Fruit fly (Drosophila melanogaster) whole organism, embryonic: ENCODE data around the gene CG6937.

Experiments
- ATbp ChIP-seq: fragments of 200-800 bp; sonication (Bioruptor generic); optimal IDR thresholded peaks from 2 replicates; lab custom pipeline; 2017; ENCODE audit warnings: missing biosample characterization, mild to moderate bottlenecking, missing genetic modification characterization, missing genetic modification reagents
- CG10431 ChIP-seq: fragments of 200-800 bp; sonication (Bioruptor generic); optimal IDR thresholded peaks from 3 replicates; lab custom pipeline; 2018; ENCODE audit warnings: missing biosample characterization, mild to moderate bottlenecking, missing genetic modification characterization
- CG11093 ChIP-seq: fragments of 200-800 bp; sonication (Bioruptor generic); IDR thresholded peaks from 3 replicates; pipeline ENCODE4 v1.3.6; 2022; ENCODE audit warnings: missing biosample characterization, missing genetic modification characterization
- CG11247 ChIP-seq: fragments of 200-800 bp; sonication (Bioruptor generic); IDR thresholded peaks from 2 replicates; pipeline ENCODE4 v1.3.6; 2022; ENCODE audit warnings: missing biosample characterization, missing genetic modification characterization
- CG12104 ChIP-seq: fragments of 200-800 bp; sonication (Bioruptor generic); optimal IDR thresholded peaks from 3 replicates; lab custom pipeline; 2016; ENCODE audit warnings: missing biosample characterization, missing genetic modification characterization
- CG15601 ChIP-seq: fragments of 200-800 bp; sonication (Bioruptor generic); optimal IDR thresholded peaks from 3 replicates; lab custom pipeline; 2019; ENCODE audit warnings: missing biosample characterization, mild to moderate bottlenecking, missing genetic modification characterization, moderate library complexity
- CG17186 ChIP-seq: fragments of 200-800 bp; sonication (Bioruptor generic); optimal IDR thresholded peaks from 3 replicates; lab custom pipeline; 2017; ENCODE audit warnings: missing biosample characterization, missing genetic modification reagents, missing genetic modification characterization
- CG17385 ChIP-seq: fragments of 200-800 bp; sonication (Bioruptor generic); optimal IDR thresholded peaks from 3 replicates; lab custom pipeline; 2018; ENCODE audit warnings: missing biosample characterization, mild to moderate bottlenecking, missing genetic modification characterization
- CG17612 ChIP-seq: fragments of 200-800 bp; sonication (Bioruptor generic); IDR thresholded peaks from 2 replicates; pipeline ENCODE4 v1.3.6; 2022; ENCODE audit warnings: missing biosample characterization, missing genetic modification characterization
- CG18599 ChIP-seq: fragments of 200-800 bp; sonication (Bioruptor generic); optimal IDR thresholded peaks from 3 replicates; lab custom pipeline; 2017; ENCODE audit warnings: missing biosample characterization, missing genetic modification characterization, mild to moderate bottlenecking, moderate library complexity, missing genetic modification reagents
- CG18764 ChIP-seq: fragments of 200-800 bp; sonication (Bioruptor generic); optimal IDR thresholded peaks from 3 replicates; lab custom pipeline; 2016; ENCODE audit warnings: missing biosample characterization, missing genetic modification characterization
- CG2129 ChIP-seq: fragments of 200-800 bp; sonication (Bioruptor generic); IDR thresholded peaks from 2 replicates; pipeline ENCODE4 v1.3.6; 2022; ENCODE audit warnings: missing biosample characterization, missing genetic modification characterization; ENCODE audit not compliant: partially characterized antibody
- CG42726 ChIP-seq: fragments of 200-800 bp; sonication (Bioruptor generic); IDR thresholded peaks from 2 replicates; pipeline ENCODE4 v1.3.6; 2022; ENCODE audit warnings: missing biosample characterization, missing genetic modification characterization; ENCODE audit not compliant: partially characterized antibody
- CG6254 ChIP-seq: fragments of 200-800 bp; sonication (Bioruptor generic); optimal IDR thresholded peaks from 3 replicates; lab custom pipeline; 2017; ENCODE audit warnings: mild to moderate bottlenecking, missing biosample characterization, missing genetic modification reagents, missing genetic modification characterization
- CG6654 ChIP-seq: fragments of 200-800 bp; sonication (Bioruptor generic); optimal IDR thresholded peaks from 2 replicates; lab custom pipeline; 2017; ENCODE audit warnings: missing biosample characterization, mild to moderate bottlenecking, missing genetic modification characterization
- CG7963 ChIP-seq: fragments of 200-800 bp; sonication (Bioruptor generic); IDR thresholded peaks from 3 replicates; pipeline ENCODE4 v1.3.6; 2022; ENCODE audit warnings: missing biosample characterization, missing genetic modification characterization; ENCODE audit not compliant: partially characterized antibody
- CG8765 ChIP-seq: fragments of 200-800 bp; sonication (Bioruptor generic); IDR thresholded peaks from 2 replicates; pipeline ENCODE4 v1.3.6; 2022; ENCODE audit warnings: missing biosample characterization, missing genetic modification characterization
- Doc2 ChIP-seq: fragments of 200-800 bp; sonication (Bioruptor generic); IDR thresholded peaks from 2 replicates; pipeline ENCODE4 v1.3.6; 2022; ENCODE audit warnings: missing biosample characterization, missing genetic modification characterization
- Dref ChIP-seq: fragments of 200-800 bp; sonication (Bioruptor generic); IDR thresholded peaks from 2 replicates; pipeline ENCODE4 v1.3.6; 2022; ENCODE audit warnings: missing biosample characterization, missing genetic modification characterization
- Drgx ChIP-seq: fragments of 200-800 bp; sonication (Bioruptor generic); IDR thresholded peaks from 2 replicates; pipeline ENCODE4 v1.3.6; 2022; ENCODE audit warnings: missing biosample characterization, missing genetic modification characterization
- Eip74EF ChIP-seq, 2 experiments: fragments of 200-800 bp in 1 of 2; fragments of >200 bp in 1 of 2; sonication (Bioruptor generic) in 1 of 2; optimal IDR thresholded peaks; 2 replicates each; lab custom pipeline; 2017 to 2019; ENCODE audit warnings: missing biosample characterization in 2 of 2, missing genetic modification characterization in 2 of 2, mild to moderate bottlenecking in 1 of 2, moderate library complexity in 1 of 2
- Elba2 ChIP-seq: fragments of 200-800 bp; sonication (Bioruptor generic); optimal IDR thresholded peaks from 3 replicates; lab custom pipeline; 2016; ENCODE audit warnings: missing biosample characterization, missing genetic modification characterization
- HLH54F ChIP-seq: fragments of 200-800 bp; sonication (Bioruptor generic); optimal IDR thresholded peaks from 3 replicates; lab custom pipeline; 2016; ENCODE audit warnings: missing biosample characterization, missing genetic modification characterization
- Med ChIP-seq: fragments of 200-800 bp; sonication (Bioruptor generic); peaks from one replicate; lab custom pipeline; 2016; ENCODE audit warnings: missing biosample characterization, missing genetic modification characterization, mild to moderate bottlenecking, inconsistent platforms, moderate library complexity
- Mrtf ChIP-seq: fragments of 200-800 bp; sonication (Bioruptor generic); IDR thresholded peaks from 3 replicates; pipeline ENCODE4 v1.3.6; 2022; ENCODE audit warnings: missing biosample characterization, missing genetic modification characterization
- NK7.1 ChIP-seq: fragments of 200-800 bp; sonication (Bioruptor generic); optimal IDR thresholded peaks from 3 replicates; lab custom pipeline; 2016; ENCODE audit warnings: missing biosample characterization, missing genetic modification characterization
- Nf-YA ChIP-seq: fragments of 200-800 bp; sonication (Bioruptor generic); IDR thresholded peaks from 2 replicates; pipeline ENCODE4 v1.3.6; 2022; ENCODE audit warnings: missing biosample characterization, missing genetic modification characterization
- Nf-YC ChIP-seq: fragments of 200-800 bp; optimal IDR thresholded peaks from 3 replicates; lab custom pipeline; 2019; ENCODE audit warnings: missing biosample characterization, mild to moderate bottlenecking, missing genetic modification characterization, moderate library complexity
- NfI ChIP-seq: fragments of 200-800 bp; sonication (Bioruptor generic); optimal IDR thresholded peaks from 3 replicates; lab custom pipeline; 2018; ENCODE audit warnings: missing biosample characterization, mild to moderate bottlenecking, missing genetic modification characterization, moderate library complexity
- Oli ChIP-seq: fragments of 200-800 bp; sonication (Bioruptor generic); optimal IDR thresholded peaks from 2 replicates; lab custom pipeline; 2018; ENCODE audit warnings: missing biosample characterization, mild to moderate bottlenecking, missing genetic modification characterization, moderate library complexity
- Tbp ChIP-seq: fragments of >200 bp; optimal IDR thresholded peaks from 2 replicates; lab custom pipeline; 2018; ENCODE audit warnings: missing biosample characterization, missing genetic modification characterization
- Trl ChIP-seq, 3 experiments: fragments of >200 bp in 2 of 3; fragments of 200-800 bp in 1 of 3; sonication (Bioruptor generic) in 1 of 3; optimal IDR thresholded peaks; 2 replicates in 1 of 3; 3 replicates in 2 of 3; lab custom pipeline; 2016 to 2017; ENCODE audit warnings: missing biosample characterization in 1 of 3, missing genetic modification characterization in 1 of 3
- Xrp1 ChIP-seq: fragments of 200-800 bp; sonication (Bioruptor generic); IDR thresholded peaks from 2 replicates; pipeline ENCODE4 v1.3.6; 2022; ENCODE audit warnings: missing biosample characterization, missing genetic modification characterization
- abd-A ChIP-seq: fragments of 200-800 bp; sonication (Bioruptor generic); optimal IDR thresholded peaks from 3 replicates; lab custom pipeline; 2019; ENCODE audit warnings: missing biosample characterization, mild to moderate bottlenecking, missing genetic modification characterization, moderate library complexity
- ase ChIP-seq: fragments of 200-800 bp; sonication (Bioruptor generic); IDR thresholded peaks from 3 replicates; pipeline ENCODE4 v1.3.6; 2022; ENCODE audit warnings: missing biosample characterization, missing genetic modification characterization
- da ChIP-seq: fragments of 200-800 bp; sonication (Bioruptor generic); optimal IDR thresholded peaks from 2 replicates; lab custom pipeline; 2016; ENCODE audit warnings: missing biosample characterization, missing genetic modification characterization
- dmrt11E ChIP-seq: fragments of 200-800 bp; sonication (Bioruptor generic); optimal IDR thresholded peaks from 3 replicates; lab custom pipeline; 2018; ENCODE audit warnings: missing biosample characterization, mild to moderate bottlenecking, missing genetic modification characterization, moderate library complexity
- exex ChIP-seq: fragments of 200-800 bp; sonication (Bioruptor generic); optimal IDR thresholded peaks from 4 replicates; lab custom pipeline; 2018; ENCODE audit warnings: missing biosample characterization, mild to moderate bottlenecking, missing genetic modification characterization, moderate library complexity
- h ChIP-seq: fragments of >200 bp; optimal IDR thresholded peaks from 2 replicates; lab custom pipeline; 2017
- lbe ChIP-seq: fragments of 200-800 bp; sonication (Bioruptor generic); optimal IDR thresholded peaks from 2 replicates; lab custom pipeline; 2016; ENCODE audit warnings: missing biosample characterization, mild to moderate bottlenecking, missing genetic modification characterization
- nau ChIP-seq: fragments of 200-800 bp; sonication (Bioruptor generic); optimal IDR thresholded peaks from 3 replicates; lab custom pipeline; 2017; ENCODE audit warnings: missing biosample characterization, mild to moderate bottlenecking, missing genetic modification characterization, missing genetic modification reagents
- pfk ChIP-seq: fragments of 200-800 bp; sonication (Bioruptor generic); optimal IDR thresholded peaks from 2 replicates; lab custom pipeline; 2018; ENCODE audit warnings: missing biosample characterization, mild to moderate bottlenecking, missing genetic modification characterization, moderate library complexity
- prd ChIP-seq, 3 experiments: fragments of >200 bp in 2 of 3; fragments of 200-800 bp in 1 of 3; sonication (Bioruptor generic) in 1 of 3; optimal IDR thresholded peaks in 2 of 3; IDR thresholded peaks in 1 of 3; 2 replicates in 2 of 3; 3 replicates in 1 of 3; pipeline versions ENCODE4 v1.3.6 to Lab custom; 2017 to 2022; ENCODE audit warnings: missing biosample characterization in 1 of 3, missing genetic modification characterization in 1 of 3
- run ChIP-seq: fragments of 200-800 bp; sonication (Bioruptor generic); optimal IDR thresholded peaks from 3 replicates; lab custom pipeline; 2018; ENCODE audit warnings: missing biosample characterization, mild to moderate bottlenecking, missing genetic modification characterization
- sd ChIP-seq: fragments of 200-800 bp; sonication (Bioruptor generic); optimal IDR thresholded peaks from 3 replicates; lab custom pipeline; 2018; ENCODE audit warnings: missing biosample characterization, mild to moderate bottlenecking, missing genetic modification characterization, moderate library complexity
- sens ChIP-seq: fragments of 200-800 bp; sonication (Bioruptor generic); peaks from one replicate; lab custom pipeline; 2016; ENCODE audit warnings: missing biosample characterization, missing genetic modification characterization
- unc-4 ChIP-seq: fragments of 200-800 bp; sonication (Bioruptor generic); IDR thresholded peaks from 2 replicates; pipeline ENCODE4 v1.3.6; 2022; ENCODE audit warnings: missing biosample characterization, missing genetic modification characterization; ENCODE audit not compliant: partially characterized antibody
- z ChIP-seq: fragments of 200-800 bp; sonication (Bioruptor generic); IDR thresholded peaks from 3 replicates; pipeline ENCODE4 v1.3.6; 2022; ENCODE audit warnings: missing biosample characterization, missing genetic modification characterization
- zfh2 ChIP-seq: fragments of 200-800 bp; sonication (Bioruptor generic); optimal IDR thresholded peaks from 2 replicates; lab custom pipeline; 2016; ENCODE audit warnings: missing biosample characterization, missing genetic modification characterization

The CG6937 gene

DNA sequence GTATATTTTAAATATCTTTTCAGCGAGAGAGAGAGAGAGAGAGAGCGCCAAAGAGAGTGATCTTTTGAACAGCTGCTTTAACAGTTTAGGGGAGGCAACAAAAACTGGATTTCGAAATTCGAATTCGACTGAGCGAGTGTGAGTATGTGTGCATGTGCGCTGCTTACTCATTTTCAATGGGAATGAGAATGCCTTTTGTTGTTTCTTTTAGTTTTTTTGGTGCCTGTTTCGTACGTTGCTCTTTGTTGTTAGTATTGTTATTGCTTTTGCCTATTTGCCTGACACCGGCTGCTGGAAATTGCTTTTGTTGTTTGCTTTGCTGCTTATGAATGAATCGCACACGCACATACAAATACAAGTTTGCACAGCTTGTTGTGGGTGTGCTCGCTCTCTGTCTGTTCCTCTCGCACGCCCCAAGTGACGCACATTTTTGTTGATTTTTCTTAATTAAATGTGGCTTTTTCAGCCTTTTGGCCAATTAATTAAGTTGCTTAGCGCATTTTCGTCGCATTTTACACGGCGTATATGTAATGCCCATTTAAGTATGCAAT is 42.3 kb downstream of the CG6937 start (continued):
- TF ChIP-seq CG7963 (GFP tag; lab: Robert Waterston, UW): no peak
- TF ChIP-seq Trl (optimal IDR thresholded peaks at IDR 0.05; lab: Kevin White, UChicago): peak; percentile 96 to 100
- TF ChIP-seq Trl (GFP tag; optimal IDR thresholded peaks at IDR 0.05; lab: Kevin White, UChicago): peak; percentile 51
- TF ChIP-seq CG17186 (GFP tag; lab: Kevin White, UChicago): no peak
- TF ChIP-seq CG17612 (GFP tag; lab: Robert Waterston, UW): no peak
- TF ChIP-seq CG6654 (GFP tag; lab: Kevin White, UChicago): no peak
- TF ChIP-seq CG15601 (tag; lab: Kevin White, UChicago): peak; percentile 23
- TF ChIP-seq da (GFP tag; lab: Kevin White, UChicago): peak; percentile 65
- no peak for TF ChIP-seq CG42726
- peak; percentile 24 for TF ChIP-seq CG18764 (GFP tag; lab: Kevin White, UChicago)
- peak; percentile 88 for TF ChIP-seq Drgx
- peak; percentile 0 for TF ChIP-seq Nf-YC (tag; lab: Kevin White, UChicago)
- peak; percentile 52 for TF ChIP-seq pfk
- no peak for TF ChIP-seq CG6254
- TF ChIP-seq dmrt11E: no peak
- TF ChIP-seq CG2129 (GFP tag; lab: Robert Waterston, UW): no peak
- TF ChIP-seq Xrp1: peak; percentile 45; the same call in 1 of the 2 replicates
- no peak for TF ChIP-seq h (lab: Kevin White, UChicago)
- TF ChIP-seq Tbp (GFP tag; lab: Kevin White, UChicago): no peak
- peak; percentile 56; the same call in 1 of the 2 replicates for TF ChIP-seq Nf-YA (GFP tag; lab: Robert Waterston, UW)
- TF ChIP-seq sens (GFP tag; lab: Kevin White, UChicago): peak; percentile 78
- TF ChIP-seq prd (optimal IDR thresholded peaks at IDR 0.05; lab: Kevin White, UChicago): no peak
- TF ChIP-seq prd (GFP tag; IDR thresholded peaks at IDR 0.05; lab: Robert Waterston, UW): no peak
- TF ChIP-seq exex: peak; percentile 38
- TF ChIP-seq CG18599 (GFP tag; lab: Kevin White, UChicago): peak; percentile 65
- no peak for TF ChIP-seq ase
- TF ChIP-seq Mrtf (GFP tag; lab: Robert Waterston, UW): no peak
- TF ChIP-seq HLH54F (GFP tag; lab: Kevin White, UChicago): peak; percentile 30
- no peak for TF ChIP-seq CG11247
- peak; percentile 75 for TF ChIP-seq sd (tag; lab: Kevin White, UChicago)
- peak; percentile 66 for TF ChIP-seq Elba2 (GFP tag; lab: Kevin White, UChicago)
- no peak for TF ChIP-seq run (tag; lab: Kevin White, UChicago)
- TF ChIP-seq Eip74EF (GFP tag; optimal IDR thresholded peaks at IDR 0.05; lab: Kevin White, UChicago): peak in 1 of 2 experiments; percentile 33
- TF ChIP-seq ATbp (GFP tag; lab: Kevin White, UChicago): peak; percentile 94
- peak; percentile 56 for TF ChIP-seq lbe (GFP tag; lab: Kevin White, UChicago)
- TF ChIP-seq zfh2 (GFP tag; lab: Kevin White, UChicago): peak; percentile 13
- no peak for TF ChIP-seq CG8765 (GFP tag; lab: Robert Waterston, UW)
- peak; percentile 45 for TF ChIP-seq NK7.1 (GFP tag; lab: Kevin White, UChicago)
- TF ChIP-seq unc-4 (GFP tag; lab: Robert Waterston, UW): no peak
- no peak for TF ChIP-seq Oli (tag; lab: Kevin White, UChicago)
- TF ChIP-seq Med: peak; percentile 93
- TF ChIP-seq abd-A (tag; lab: Kevin White, UChicago): peak; percentile 73
- TF ChIP-seq CG12104 (GFP tag; lab: Kevin White, UChicago): peak; percentile 52
- no peak for TF ChIP-seq Dref (GFP tag; lab: Robert Waterston, UW)
- no peak for TF ChIP-seq CG11093
- TF ChIP-seq NfI (GFP tag; lab: Kevin White, UChicago): peak; percentile 19
- TF ChIP-seq nau (GFP tag; lab: Kevin White, UChicago): peak; percentile 74
- no peak for TF ChIP-seq CG10431 (GFP tag; lab: Kevin White, UChicago)
- no peak for TF ChIP-seq z (GFP tag; lab: Robert Waterston, UW)
- TF ChIP-seq CG17385 (GFP tag; lab: Kevin White, UChicago): peak; percentile 14
- no peak for TF ChIP-seq Doc2
